Worm (Caenorhabditis elegans) whole organism, L1 larva: ENCODE measurements around the gene nhr-27.
A peak's percentile ranks its signal among the peaks of the same experiment; 100 is the strongest.

Experiments
- C34B4.2 ChIP-seq: sonication (generic microtip); optimal IDR thresholded peaks from 2 replicates; lab custom pipeline; 2017; ENCODE audit warnings: mild to moderate bottlenecking, missing genetic modification characterization, missing compliant biosample characterization
- aha-1 ChIP-seq: fragments of 150-350 bp; optimal IDR thresholded peaks from 2 replicates; lab custom pipeline; 2014; ENCODE audit warnings: missing biosample characterization, missing genetic modification characterization
- ama-1 ChIP-seq: fragments of 150-350 bp; optimal IDR thresholded peaks from 2 replicates; lab custom pipeline; 2014
- ceh-63 ChIP-seq: fragments of 200-800 bp; sonication (Bioruptor generic); optimal IDR thresholded peaks from 2 replicates; lab custom pipeline; 2018; ENCODE audit warnings: mild to moderate bottlenecking, missing genetic modification characterization, missing compliant biosample characterization
- ceh-82 ChIP-seq, 3 experiments: fragments of 150-350 bp in 1 of 3; sonication (generic microtip) in 2 of 3; optimal IDR thresholded peaks; 2 replicates each; lab custom pipeline; 2014 to 2017; ENCODE audit warnings: missing biosample characterization in 3 of 3, missing genetic modification characterization in 3 of 3
- dpl-1 ChIP-seq, 3 experiments: fragments of 150-350 bp in 2 of 3; sonication (generic microtip) in 1 of 3; optimal IDR thresholded peaks; 2 replicates each; lab custom pipeline; 2014 to 2017; ENCODE audit warnings: missing biosample characterization in 3 of 3, missing genetic modification characterization in 3 of 3, missing genetic modification reagents in 3 of 3
- efl-1 ChIP-seq, 4 experiments: fragments of 150-350 bp; optimal IDR thresholded peaks in 3 of 4; peaks in 1 of 4; 1 replicate in 1 of 4; 2 replicates in 3 of 4; lab custom pipeline; 2014; ENCODE audit warnings: missing biosample characterization in 2 of 4, missing genetic modification characterization in 2 of 4, missing genetic modification reagents in 2 of 4
- elt-2 ChIP-seq: sonication (generic microtip); optimal IDR thresholded peaks from 2 replicates; lab custom pipeline; 2016; ENCODE audit warnings: missing genetic modification characterization, mild to moderate bottlenecking, inconsistent platforms, missing compliant biosample characterization, missing genetic modification reagents
- elt-3 ChIP-seq, 6 experiments: fragments of 150-350 bp in 1 of 6; sonication (generic microtip); optimal IDR thresholded peaks; 2 replicates each; lab custom pipeline; 2017 to 2018; ENCODE audit warnings: missing biosample characterization in 6 of 6, missing genetic modification characterization in 6 of 6, inconsistent platforms in 1 of 6
- fkh-10 ChIP-seq: sonication (generic microtip); optimal IDR thresholded peaks from 2 replicates; lab custom pipeline; 2017; ENCODE audit warnings: missing biosample characterization, missing genetic modification reagents, missing genetic modification characterization
- fkh-8 ChIP-seq: sonication (generic microtip); optimal IDR thresholded peaks from 2 replicates; lab custom pipeline; 2016; ENCODE audit warnings: mild to moderate bottlenecking, missing genetic modification characterization, missing compliant biosample characterization
- fos-1 ChIP-seq: fragments of 150-350 bp; optimal IDR thresholded peaks from 2 replicates; lab custom pipeline; 2014; ENCODE audit warnings: missing biosample characterization, missing genetic modification characterization
- grh-1 ChIP-seq: fragments of 200-800 bp; sonication (Bioruptor generic); IDR thresholded peaks from 2 replicates; pipeline ENCODE4 v1.3.6; 2022; ENCODE audit warnings: missing genetic modification reagents, missing genetic modification characterization, missing compliant biosample characterization
- hpl-2 ChIP-seq: fragments of 150-350 bp; optimal IDR thresholded peaks from 2 replicates; lab custom pipeline; 2014; ENCODE audit warnings: missing biosample characterization, missing genetic modification reagents, missing genetic modification characterization
- isw-1 ChIP-seq: fragments of 200-800 bp; sonication (Bioruptor generic); IDR thresholded peaks from 2 replicates; pipeline ENCODE4 v1.3.6; 2022; ENCODE audit warnings: missing genetic modification characterization, missing compliant biosample characterization
- lin-13 ChIP-seq: fragments of 150-350 bp; optimal IDR thresholded peaks from 2 replicates; lab custom pipeline; 2014; ENCODE audit warnings: missing biosample characterization, missing genetic modification reagents, missing genetic modification characterization
- lin-14 ChIP-seq: fragments of 200-800 bp; sonication (Bioruptor generic); optimal IDR thresholded peaks from 2 replicates; lab custom pipeline; 2018; ENCODE audit warnings: mild to moderate bottlenecking, missing genetic modification characterization, moderate library complexity, missing compliant biosample characterization
- lin-35 ChIP-seq, 2 experiments: fragments of 150-350 bp; optimal IDR thresholded peaks; 2 replicates each; lab custom pipeline; 2014; ENCODE audit warnings: missing biosample characterization in 2 of 2, missing genetic modification characterization in 2 of 2, missing genetic modification reagents in 2 of 2
- lin-39 ChIP-seq: fragments of 150-350 bp; optimal IDR thresholded peaks from 2 replicates; lab custom pipeline; 2014; ENCODE audit warnings: missing biosample characterization, missing genetic modification reagents, missing genetic modification characterization
- mab-9 ChIP-seq: fragments of 200-800 bp; sonication (Bioruptor generic); IDR thresholded peaks from 2 replicates; pipeline ENCODE4 v1.3.6; 2022; ENCODE audit warnings: missing genetic modification reagents, missing genetic modification characterization, missing compliant biosample characterization
- nhr-19 ChIP-seq: fragments of 200-800 bp; sonication (Bioruptor generic); conservative IDR thresholded peaks from 2 replicates; pipeline ENCODE4 v1.3.6; 2022; ENCODE audit warnings: missing genetic modification characterization, missing compliant biosample characterization
- nhr-20 ChIP-seq: sonication (generic microtip); optimal IDR thresholded peaks from 2 replicates; lab custom pipeline; 2016; ENCODE audit warnings: mild to moderate bottlenecking, missing genetic modification characterization, missing compliant biosample characterization
- nhr-71 ChIP-seq: sonication (generic microtip); optimal IDR thresholded peaks from 2 replicates; lab custom pipeline; 2016; ENCODE audit warnings: mild to moderate bottlenecking, missing genetic modification characterization, moderate library complexity, missing compliant biosample characterization
- nhr-77 ChIP-seq: fragments of 150-350 bp; optimal IDR thresholded peaks from 2 replicates; lab custom pipeline; 2014; ENCODE audit warnings: missing biosample characterization, missing genetic modification characterization
- nhr-84 ChIP-seq: sonication (generic microtip); optimal IDR thresholded peaks from 2 replicates; lab custom pipeline; 2017; ENCODE audit warnings: missing biosample characterization, missing genetic modification characterization
- nhr-85 ChIP-seq: sonication (generic microtip); peaks from one replicate; lab custom pipeline; 2016; ENCODE audit warnings: missing genetic modification characterization, inconsistent platforms, missing compliant biosample characterization
- nhr-90 ChIP-seq: sonication (generic microtip); optimal IDR thresholded peaks from 2 replicates; lab custom pipeline; 2016; ENCODE audit warnings: mild to moderate bottlenecking, missing genetic modification characterization, missing compliant biosample characterization; ENCODE audit not compliant: poor library complexity
- pax-3 ChIP-seq: fragments of 200-800 bp; sonication (Bioruptor generic); optimal IDR thresholded peaks from 2 replicates; lab custom pipeline; 2018; ENCODE audit warnings: mild to moderate bottlenecking, missing genetic modification characterization, moderate library complexity, missing compliant biosample characterization
- pqm-1 ChIP-seq: sonication (generic microtip); optimal IDR thresholded peaks from 3 replicates; lab custom pipeline; 2017; ENCODE audit warnings: missing biosample characterization, missing genetic modification characterization
- snu-23 ChIP-seq: sonication (generic microtip); optimal IDR thresholded peaks from 2 replicates; lab custom pipeline; 2016; ENCODE audit warnings: missing genetic modification characterization, missing compliant biosample characterization
- sox-4 ChIP-seq: sonication (generic microtip); optimal IDR thresholded peaks from 2 replicates; lab custom pipeline; 2016; ENCODE audit warnings: missing genetic modification characterization, missing compliant biosample characterization
- sptf-1 ChIP-seq: fragments of 150-350 bp; optimal IDR thresholded peaks from 2 replicates; lab custom pipeline; 2014; ENCODE audit warnings: missing biosample characterization, missing genetic modification characterization
- swsn-7 ChIP-seq: sonication (generic microtip); optimal IDR thresholded peaks from 2 replicates; lab custom pipeline; 2016; ENCODE audit warnings: missing genetic modification characterization, missing compliant biosample characterization
- unc-130 ChIP-seq: fragments of 150-350 bp; optimal IDR thresholded peaks from 2 replicates; lab custom pipeline; 2017; ENCODE audit warnings: missing biosample characterization, missing genetic modification characterization, inconsistent platforms
- unc-86 ChIP-seq: sonication (generic microtip); optimal IDR thresholded peaks from 2 replicates; lab custom pipeline; 2016; ENCODE audit warnings: missing genetic modification characterization, missing compliant biosample characterization
- vab-15 ChIP-seq: sonication (generic microtip); optimal IDR thresholded peaks from 2 replicates; lab custom pipeline; 2017; ENCODE audit warnings: missing genotype, mild to moderate bottlenecking, missing genetic modification characterization, missing compliant biosample characterization
- ztf-11 ChIP-seq, 2 experiments: sonication (generic microtip); optimal IDR thresholded peaks; 2 replicates each; lab custom pipeline; 2016 to 2017; ENCODE audit warnings: missing genetic modification characterization in 2 of 2, missing biosample characterization in 1 of 2, missing compliant biosample characterization in 1 of 2

nhr-27 gene

DNA sequence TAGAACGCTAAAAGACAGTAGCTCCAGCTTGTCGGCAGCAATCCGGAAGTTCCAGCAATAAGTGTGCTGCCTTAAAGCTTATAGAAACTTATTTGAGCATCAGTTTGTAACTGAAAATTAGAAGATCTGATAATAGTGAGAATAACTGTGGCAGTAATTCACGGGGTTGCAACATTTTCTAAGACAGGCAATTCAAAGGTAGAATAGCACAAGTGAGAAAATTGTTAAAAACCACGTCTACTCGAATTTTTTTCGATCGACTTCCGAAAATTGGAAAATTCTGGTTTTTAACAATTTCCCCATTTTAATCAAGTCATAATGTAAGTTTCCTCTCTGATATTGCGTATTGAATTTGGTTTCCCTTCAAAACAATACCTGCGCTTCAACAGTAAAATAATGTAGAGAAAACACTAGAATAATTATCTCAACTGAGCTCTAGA lies 114.9 kb downstream of the nhr-27 start (continued):
- TF ChIP-seq grh-1 (GFP tag; lab: Robert Waterston, UW) (no peak), pax-3 (tag; lab: Kevin White, UChicago) (no peak), swsn-7 (tag; lab: Kevin White, UChicago) (peak; percentile 5), ceh-82 (tag; optimal IDR thresholded peaks at IDR 0.05; lab: Kevin White, UChicago) (no peak)

DNA sequence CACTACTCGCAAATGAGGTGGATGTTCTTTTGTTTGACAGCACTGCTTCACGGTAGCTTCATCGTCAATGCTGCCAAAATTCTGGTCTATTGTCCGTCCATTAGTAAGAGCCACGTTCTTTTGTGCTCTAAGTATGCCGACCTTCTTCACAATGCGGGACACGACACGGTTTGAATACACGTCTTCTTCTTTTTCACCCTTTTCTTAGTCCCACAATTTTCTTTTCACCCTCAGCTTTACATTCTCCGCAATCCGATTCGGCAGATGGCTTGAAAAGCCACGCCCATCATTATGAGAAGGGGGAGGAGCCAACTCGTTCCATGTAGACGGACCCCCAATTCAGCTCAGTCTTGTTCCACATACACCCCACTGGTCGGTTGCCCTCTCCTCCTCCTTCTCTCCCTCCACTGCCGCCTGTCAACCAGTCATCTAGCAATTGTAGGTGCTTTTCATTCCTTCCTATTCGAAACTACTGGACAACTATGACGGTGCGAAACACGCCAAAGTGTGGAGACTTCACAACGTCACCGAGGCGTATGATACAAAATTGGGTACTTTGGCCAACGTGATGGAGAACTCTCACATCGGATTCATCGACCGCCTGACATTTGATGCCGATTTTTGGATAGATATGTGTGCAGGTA lies 116.3 kb downstream of the nhr-27 start:
- TF ChIP-seq ama-1 (lab: Kevin White, UChicago): peak; percentile 8
- TF ChIP-seq isw-1 (GFP tag; lab: Robert Waterston, UW): 0 out of 2 replicates have a peak, but pooled peaks have one; percentile 10
- TF ChIP-seq fos-1 (tag; lab: Kevin White, UChicago): no peak
- no peak for TF ChIP-seq unc-130
- peak; percentile 63 for TF ChIP-seq fkh-10 (GFP tag; lab: Kevin White, UChicago)
- TF ChIP-seq swsn-7 (tag; lab: Kevin White, UChicago): peak; percentile 19
- peak; percentile 39 for TF ChIP-seq lin-14 (GFP tag; lab: Kevin White, UChicago)
- no peak for TF ChIP-seq vab-15 (tag; lab: Kevin White, UChicago)
- peak; percentile 13 for TF ChIP-seq fkh-8 (tag; lab: Kevin White, UChicago)
- TF ChIP-seq ztf-11 (tag; optimal IDR thresholded peaks at IDR 0.05; lab: Kevin White, UChicago): peak in 1 of 2 experiments; percentile 49
- no peak for TF ChIP-seq ceh-82 (tag; optimal IDR thresholded peaks at IDR 0.05; lab: Kevin White, UChicago)

DNA sequence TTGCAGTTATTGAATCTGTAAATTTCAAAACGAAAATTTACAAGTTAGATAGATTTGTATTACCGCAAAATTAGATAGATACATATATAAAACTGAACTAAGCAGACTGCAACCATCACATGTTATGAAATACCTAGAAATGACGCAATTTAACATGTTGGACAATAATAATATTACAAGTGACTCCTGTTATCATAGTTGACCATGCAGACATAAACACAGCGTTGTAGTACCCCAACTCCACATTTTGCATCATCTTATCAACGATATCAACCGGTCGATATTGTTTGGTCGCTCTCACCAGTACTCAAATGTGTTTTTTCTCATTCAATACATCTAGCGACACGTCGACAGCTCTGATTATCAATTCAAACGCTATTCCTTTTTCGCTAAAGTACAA lies 116.8 kb downstream of the nhr-27 start, which contains the start of gene ugt-50:
Gene ugt-50 (plus strand): TSS at position 268 of the 400 bp plus-strand sequence.
- TF ChIP-seq nhr-77 (tag; lab: Kevin White, UChicago) (no peak), lin-13 (no peak), sox-4 (no peak), elt-2 (tag; lab: Kevin White, UChicago) (peak; percentile 87), nhr-84 (tag; lab: Kevin White, UChicago) (no peak), unc-86 (tag; lab: Kevin White, UChicago) (no peak), elt-3 (tag; optimal IDR thresholded peaks at IDR 0.05; lab: Kevin White, UChicago) (peak in 1 of 6 experiments; percentile 24), ceh-63 (no peak), nhr-71 (tag; lab: Kevin White, UChicago) (peak; percentile 68), lin-39 (tag; lab: Kevin White, UChicago) (no peak), fkh-8 (tag; lab: Kevin White, UChicago) (no peak), mab-9 (GFP tag; lab: Robert Waterston, UW) (no peak), pqm-1 (tag; lab: Kevin White, UChicago) (peak; percentile 16), nhr-90 (peak; percentile 40), C34B4.2 (no peak), hpl-2 (no peak), dpl-1 (GFP tag; optimal IDR thresholded peaks at IDR 0.05; lab: Kevin White, UChicago) (peak in 1 of 3 experiments; percentile 1), snu-23 (peak; percentile 28), sptf-1 (no peak), lin-35 (GFP tag; optimal IDR thresholded peaks at IDR 0.05; lab: Kevin White, UChicago) (peak in 1 of 2 experiments; percentile 39), nhr-85 (tag; lab: Kevin White, UChicago) (peak; percentile 63), efl-1 (optimal IDR thresholded peaks at IDR 0.05; lab: Kevin White, UChicago) (peak in 1 of 2 experiments; percentile 4), efl-1 (GFP tag; optimal IDR thresholded peaks at IDR 0.05 in 1 of 2; lab: Kevin White, UChicago) (no peak), nhr-20 (peak; percentile 66), nhr-19 (GFP tag; lab: Robert Waterston, UW) (0 out of 2 replicates have a peak, but pooled peaks have one; percentile 10), aha-1 (tag; lab: Kevin White, UChicago) (no peak)
